Fruit fly (Drosophila melanogaster): ENCODE measurements around the gene CG3982.
A peak's percentile ranks its signal among the peaks of the same experiment; 100 is the strongest.

CG3982 gene

DNA sequence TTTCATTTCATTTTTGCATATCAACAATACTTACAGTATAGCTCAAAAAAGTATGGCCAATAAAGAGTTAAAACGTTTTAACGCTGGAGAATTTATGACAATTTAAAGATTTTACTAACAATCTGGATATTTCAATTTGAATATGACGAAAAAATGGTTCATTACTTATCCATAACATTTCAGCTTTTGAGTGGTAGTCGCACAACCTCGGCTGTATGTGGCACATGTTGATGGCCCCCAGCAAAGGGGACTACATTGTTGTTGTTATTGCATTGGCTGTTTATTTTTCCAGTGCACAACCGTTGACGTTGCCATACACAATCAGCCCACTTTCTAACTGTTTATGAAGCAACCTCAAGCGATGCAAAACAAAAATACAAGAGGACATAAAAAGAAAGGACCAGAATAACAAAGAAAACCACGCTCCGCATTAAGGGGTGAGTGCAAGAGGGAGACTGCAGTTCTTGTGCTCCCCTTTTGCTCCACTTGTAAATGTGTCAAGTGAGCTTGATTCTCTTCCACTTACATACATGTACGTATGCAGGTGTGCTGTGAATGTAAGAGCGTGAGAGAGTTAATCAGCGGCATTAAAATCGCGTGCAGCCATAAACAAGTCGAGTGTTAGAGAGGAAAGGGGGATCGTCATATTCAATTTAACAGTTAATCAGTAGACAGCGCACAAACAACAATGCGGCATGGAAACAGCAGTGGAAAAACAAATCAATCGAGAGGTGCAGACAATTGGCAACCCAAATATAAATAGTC lies 3.0 kb upstream of the CG3982 start (continued):
- TF ChIP-seq CG12659 (GFP tag; optimal IDR thresholded peaks at IDR 0.05) = peak; percentile 22
- no peak for TF ChIP-seq dm (GFP tag; optimal IDR thresholded peaks at IDR 0.05)
- no peak for TF ChIP-seq ham (GFP tag; IDR thresholded peaks at IDR 0.05)
- TF ChIP-seq CG17802 (tag; optimal IDR thresholded peaks at IDR 0.05) = no peak
- no peak for TF ChIP-seq Sry-β (GFP tag; optimal IDR thresholded peaks at IDR 0.05)
- TF ChIP-seq CG10654 (GFP tag; optimal IDR thresholded peaks at IDR 0.05) = no peak
- peak; percentile 38 for TF ChIP-seq CG30403 (GFP tag; optimal IDR thresholded peaks at IDR 0.05)
- 0 out of 2 replicates have a peak, but pooled peaks have one; percentile 24 for TF ChIP-seq H2.0 (GFP tag; IDR thresholded peaks at IDR 0.05)
- no peak for TF ChIP-seq hkb (optimal IDR thresholded peaks at IDR 0.05)
- TF ChIP-seq hkb (GFP tag; IDR thresholded peaks at IDR 0.05) = peak; percentile 66; the same call in 1 of the 2 replicates
- TF ChIP-seq ap (GFP tag; IDR thresholded peaks at IDR 0.05) = peak; percentile 62
- TF ChIP-seq bsh (GFP tag; optimal IDR thresholded peaks at IDR 0.05) = peak; percentile 50 to 86
- no peak for TF ChIP-seq mam (GFP tag; optimal IDR thresholded peaks at IDR 0.05)
- TF ChIP-seq inv (GFP tag; IDR thresholded peaks at IDR 0.05; ENCODE audit: partially characterized antibody) = no peak
- peak; percentile 18; the same call in 1 of the 2 replicates for TF ChIP-seq CG14667 (GFP tag; IDR thresholded peaks at IDR 0.05)
- TF ChIP-seq CG33213 (GFP tag; optimal IDR thresholded peaks at IDR 0.05) = no peak
- no peak for TF ChIP-seq gt (GFP tag; IDR thresholded peaks at IDR 0.05)
- no peak for TF ChIP-seq ab (GFP tag; optimal IDR thresholded peaks at IDR 0.05)
- no peak for TF ChIP-seq dimm (GFP tag; IDR thresholded peaks at IDR 0.05)
- peak; percentile 26 for TF ChIP-seq CG10209 (GFP tag; optimal IDR thresholded peaks at IDR 0.05)
- TF ChIP-seq caup (GFP tag; optimal IDR thresholded peaks at IDR 0.05; ENCODE audit: severe bottlenecking) = peak; percentile 17

DNA sequence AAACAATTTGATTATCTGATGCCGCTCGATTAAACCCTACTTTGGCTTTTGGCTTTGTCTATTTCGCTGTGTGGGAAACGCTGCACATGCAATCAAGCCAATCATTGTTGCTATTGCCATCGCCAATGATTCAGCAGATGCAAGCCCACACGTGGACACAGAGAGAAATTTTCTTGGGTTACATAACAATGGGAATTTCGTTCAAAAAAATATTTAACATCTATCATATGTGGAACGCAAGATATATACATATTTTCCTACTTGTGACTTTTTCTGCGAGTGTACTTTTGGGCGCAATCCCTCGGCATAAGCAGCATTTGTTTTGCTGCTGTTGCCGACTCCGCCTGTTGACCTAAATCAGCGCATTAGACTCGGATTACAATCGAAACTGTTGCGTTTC lies 2.1 kb upstream of the CG3982 start:
- no peak for TF ChIP-seq CG13424 (tag; optimal IDR thresholded peaks at IDR 0.05)
- TF ChIP-seq sisA (GFP tag; IDR thresholded peaks at IDR 0.05) = peak; percentile 32; the same call in 1 of the 2 replicates
- no peak for TF ChIP-seq trem (tag; optimal IDR thresholded peaks at IDR 0.05)
- TF ChIP-seq hkb (optimal IDR thresholded peaks at IDR 0.05) = no peak
- 0 out of 2 replicates have a peak, but pooled peaks have one; percentile 21 for TF ChIP-seq hkb (GFP tag; IDR thresholded peaks at IDR 0.05)
- TF ChIP-seq sr (GFP tag; IDR thresholded peaks at IDR 0.05) = 0 out of 3 replicates have a peak, but pooled peaks have one; percentile 25
- TF ChIP-seq vvl (GFP tag; IDR thresholded peaks at IDR 0.05) = peak; percentile 46; the same call in 1 of the 2 replicates
- TF ChIP-seq Awh (GFP tag; IDR thresholded peaks at IDR 0.05) = peak; percentile 56; the same call in 1 of the 2 replicates
- TF ChIP-seq crc (GFP tag; optimal IDR thresholded peaks at IDR 0.05) = no peak
- TF ChIP-seq Optix (GFP tag; IDR thresholded peaks at IDR 0.05) = 0 out of 3 replicates have a peak, but pooled peaks have one; percentile 33
- TF ChIP-seq ase (GFP tag; IDR thresholded peaks at IDR 0.05) = 0 out of 3 replicates have a peak, but pooled peaks have one; percentile 10
- 0 out of 2 replicates have a peak, but pooled peaks have one; percentile 28 for TF ChIP-seq klu (GFP tag; IDR thresholded peaks at IDR 0.05)
- TF ChIP-seq CG10366 (GFP tag; IDR thresholded peaks at IDR 0.05) = peak; percentile 54
- TF ChIP-seq gcm2 (GFP tag; optimal IDR thresholded peaks at IDR 0.05) = no peak
- TF ChIP-seq chn (GFP tag; optimal IDR thresholded peaks at IDR 0.05) = no peak
- no peak for TF ChIP-seq CG6654 (GFP tag; optimal IDR thresholded peaks at IDR 0.05)
- TF ChIP-seq CG14441 (GFP tag; IDR thresholded peaks at IDR 0.05) = peak; percentile 40
- TF ChIP-seq MBD-R2 (GFP tag; IDR thresholded peaks at IDR 0.05) = no peak
- no peak for TF ChIP-seq Fer1 (GFP tag; optimal IDR thresholded peaks at IDR 0.05)
- TF ChIP-seq Ptx1 (GFP tag; IDR thresholded peaks at IDR 0.05) = 0 out of 2 replicates have a peak, but pooled peaks have one; percentile 20
- TF ChIP-seq ap (GFP tag; IDR thresholded peaks at IDR 0.05) = 0 out of 2 replicates have a peak, but pooled peaks have one; percentile 35
- TF ChIP-seq CG17328 (GFP tag; IDR thresholded peaks at IDR 0.05) = 0 out of 2 replicates have a peak, but pooled peaks have one; percentile 33
- TF ChIP-seq ttk (GFP tag; IDR thresholded peaks at IDR 0.05) = 0 out of 2 replicates have a peak, but pooled peaks have one; percentile 5
- no peak for TF ChIP-seq prd (optimal IDR thresholded peaks at IDR 0.05)
- TF ChIP-seq prd (GFP tag; IDR thresholded peaks at IDR 0.05) = peak; percentile 33; the same call in 1 of the 3 replicates
- 0 out of 2 replicates have a peak, but pooled peaks have one; percentile 6 for TF ChIP-seq HLH3B (GFP tag; IDR thresholded peaks at IDR 0.05)
- 0 out of 3 replicates have a peak, but pooled peaks have one; percentile 23 for TF ChIP-seq row (GFP tag; IDR thresholded peaks at IDR 0.05)
- TF ChIP-seq zfh1 (GFP tag; IDR thresholded peaks at IDR 0.05) = 0 out of 3 replicates have a peak, but pooled peaks have one; percentile 24
- TF ChIP-seq CG5953 (GFP tag; IDR thresholded peaks at IDR 0.05) = 0 out of 2 replicates have a peak, but pooled peaks have one; percentile 50
- TF ChIP-seq Med (GFP tag) = peak; percentile 47
- TF ChIP-seq ci (GFP tag; IDR thresholded peaks at IDR 0.05) = peak; percentile 65; the same call in 2 of the 3 replicates

All from whole organism, embryonic.